Worm (Caenorhabditis elegans) whole organism, late embryonic: ENCODE measurements around the gene H37A05.2.

Source experiments
- elt-2 ChIP-seq: sonication (generic microtip); optimal IDR thresholded peaks from 2 replicates; lab custom pipeline; 2016; ENCODE audit warnings: missing genetic modification reagents, missing genetic modification characterization, missing compliant biosample characterization
- hlh-15 ChIP-seq: sonication (generic microtip); optimal IDR thresholded peaks from 2 replicates; lab custom pipeline; 2016; ENCODE audit warnings: missing genetic modification characterization, missing compliant biosample characterization
- nhr-11 ChIP-seq: fragments of 150-350 bp; optimal IDR thresholded peaks from 2 replicates; lab custom pipeline; 2014; ENCODE audit warnings: missing biosample characterization, missing genetic modification characterization
- odd-2 ChIP-seq: sonication (generic microtip); optimal IDR thresholded peaks from 2 replicates; lab custom pipeline; 2017; ENCODE audit warnings: antibody characterized with exemption, mild to moderate bottlenecking, missing genetic modification characterization, missing compliant biosample characterization
- pha-2 ChIP-seq: sonication (generic microtip); optimal IDR thresholded peaks from 2 replicates; lab custom pipeline; 2017; ENCODE audit warnings: mild to moderate bottlenecking, missing genetic modification characterization, missing compliant biosample characterization
- pqm-1 ChIP-seq: sonication (generic microtip); optimal IDR thresholded peaks from 2 replicates; lab custom pipeline; 2016; ENCODE audit warnings: missing genetic modification characterization, missing compliant biosample characterization

DNA sequence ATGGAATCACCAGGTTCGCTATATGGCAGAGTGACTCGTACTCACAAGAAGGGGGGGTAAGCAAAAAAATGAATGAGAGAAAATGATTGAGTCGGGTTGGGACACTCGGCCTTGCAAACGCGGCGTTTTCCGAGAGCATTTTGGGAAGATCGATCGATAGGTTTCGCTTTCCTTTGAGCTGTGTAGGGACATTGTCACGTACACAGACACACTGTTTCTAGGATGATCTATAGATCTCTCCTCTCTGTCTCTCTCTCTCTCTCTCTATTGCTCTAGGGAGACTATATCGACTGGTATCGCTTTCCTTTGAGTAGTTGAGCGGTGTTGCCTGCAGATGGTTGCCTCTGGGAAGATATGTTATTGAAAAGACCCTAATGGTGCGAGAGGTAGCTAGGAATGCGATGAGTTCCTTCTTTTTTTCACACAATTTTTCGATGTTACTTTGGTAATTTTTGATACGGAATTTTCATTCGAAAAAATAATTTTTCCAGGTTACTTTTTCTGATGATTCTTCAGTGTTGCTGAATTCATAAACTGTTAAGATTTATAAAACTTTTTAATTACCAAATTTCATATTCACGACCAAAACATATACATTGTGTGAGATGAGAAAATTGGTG lies 15.8 kb upstream of the H37A05.2 start, which contains the start of gene H37A05.4:
- no peak for TF ChIP-seq pha-2 (tag; lab: Kevin White, UChicago)
- no peak for TF ChIP-seq hlh-15 (tag; lab: Kevin White, UChicago)
- no peak for TF ChIP-seq pqm-1 (tag; lab: Kevin White, UChicago)
- TF ChIP-seq odd-2 (tag; lab: Kevin White, UChicago), result no peak
- TF ChIP-seq nhr-11 (tag; lab: Kevin White, UChicago), result no peak
- no peak for TF ChIP-seq elt-2 (tag; lab: Kevin White, UChicago)
